Fruit fly (Drosophila melanogaster) whole organism, embryonic: ENCODE results near the gene Mybbp1A.
A peak's percentile ranks its signal among the peaks of the same experiment; 100 is the strongest.

Source experiments
- Abd-B ChIP-seq: fragments of 200-800 bp; sonication (Bioruptor generic); optimal IDR thresholded peaks from 2 replicates; lab custom pipeline; 2018; ENCODE audit warnings: missing biosample characterization, mild to moderate bottlenecking, missing genetic modification characterization, moderate library complexity
- Asciz ChIP-seq: fragments of 200-800 bp; sonication (Bioruptor generic); optimal IDR thresholded peaks from 2 replicates; lab custom pipeline; 2017; ENCODE audit warnings: missing biosample characterization, mild to moderate bottlenecking, missing genetic modification characterization, missing genetic modification reagents
- Bgb ChIP-seq: fragments of 200-800 bp; sonication (Bioruptor generic); IDR thresholded peaks from 2 replicates; pipeline ENCODE4 v1.3.6; 2022; ENCODE audit warnings: missing biosample characterization, missing genetic modification characterization; ENCODE audit not compliant: partially characterized antibody
- CG10147 ChIP-seq: fragments of 200-800 bp; sonication (Bioruptor generic); optimal IDR thresholded peaks from 2 replicates; lab custom pipeline; 2019; ENCODE audit warnings: missing biosample characterization, mild to moderate bottlenecking, missing genetic modification characterization, moderate library complexity
- CG10366 ChIP-seq: fragments of 200-800 bp; sonication (Bioruptor generic); IDR thresholded peaks from 2 replicates; pipeline ENCODE4 v1.3.6; 2022; ENCODE audit warnings: missing biosample characterization, missing genetic modification characterization
- CG11456 ChIP-seq: fragments of 200-800 bp; sonication (Bioruptor generic); IDR thresholded peaks from 3 replicates; pipeline ENCODE4 v1.3.6; 2022; ENCODE audit warnings: missing biosample characterization, missing genetic modification characterization
- CG1233 ChIP-seq: fragments of 200-800 bp; sonication (Bioruptor generic); optimal IDR thresholded peaks from 4 replicates; lab custom pipeline; 2018; ENCODE audit warnings: missing biosample characterization, mild to moderate bottlenecking, missing genetic modification characterization
- CG1529 ChIP-seq: fragments of 200-800 bp; sonication (Bioruptor generic); optimal IDR thresholded peaks from 3 replicates; lab custom pipeline; 2018; ENCODE audit warnings: missing biosample characterization, missing genetic modification characterization
- CG15479 ChIP-seq: fragments of 200-800 bp; sonication (Bioruptor generic); optimal IDR thresholded peaks from 3 replicates; lab custom pipeline; 2019; ENCODE audit warnings: missing biosample characterization, mild to moderate bottlenecking, missing genetic modification characterization, moderate library complexity
- CG17359 ChIP-seq: fragments of 200-800 bp; sonication (Bioruptor generic); optimal IDR thresholded peaks from 3 replicates; lab custom pipeline; 2018; ENCODE audit warnings: missing biosample characterization, mild to moderate bottlenecking, missing genetic modification characterization, moderate library complexity
- CG17912 ChIP-seq: fragments of 200-800 bp; sonication (Bioruptor generic); optimal IDR thresholded peaks from 2 replicates; lab custom pipeline; 2018; ENCODE audit warnings: missing biosample characterization, mild to moderate bottlenecking, missing genetic modification characterization
- CG1832 ChIP-seq: fragments of 200-800 bp; sonication (Bioruptor generic); optimal IDR thresholded peaks from 2 replicates; lab custom pipeline; 2017; ENCODE audit warnings: missing biosample characterization, mild to moderate bottlenecking, missing genetic modification characterization, inconsistent platforms
- CG18599 ChIP-seq: fragments of 200-800 bp; sonication (Bioruptor generic); optimal IDR thresholded peaks from 3 replicates; lab custom pipeline; 2017; ENCODE audit warnings: missing biosample characterization, missing genetic modification characterization, mild to moderate bottlenecking, moderate library complexity, missing genetic modification reagents
- CG2875 ChIP-seq: fragments of 200-800 bp; sonication (Bioruptor generic); optimal IDR thresholded peaks from 2 replicates; lab custom pipeline; 2017; ENCODE audit warnings: missing biosample characterization, mild to moderate bottlenecking, missing genetic modification characterization, missing genetic modification reagents
- CG34224 ChIP-seq: fragments of 200-800 bp; sonication (Bioruptor generic); IDR thresholded peaks from 3 replicates; pipeline ENCODE4 v1.3.6; 2022; ENCODE audit warnings: missing biosample characterization, missing genetic modification characterization; ENCODE audit not compliant: partially characterized antibody
- CG3995 ChIP-seq: fragments of 200-800 bp; sonication (Bioruptor generic); optimal IDR thresholded peaks from 3 replicates; lab custom pipeline; 2016; ENCODE audit warnings: missing biosample characterization, missing genetic modification characterization
- CG4617 ChIP-seq: fragments of 200-800 bp; sonication (Bioruptor generic); optimal IDR thresholded peaks from 3 replicates; lab custom pipeline; 2016; ENCODE audit warnings: missing biosample characterization, missing genetic modification characterization, borderline replicate concordance
- CG4707 ChIP-seq: fragments of 200-800 bp; sonication (Bioruptor generic); optimal IDR thresholded peaks from 2 replicates; lab custom pipeline; 2018; ENCODE audit warnings: missing biosample characterization, mild to moderate bottlenecking, missing genetic modification characterization, moderate library complexity
- CG4730 ChIP-seq: fragments of 200-800 bp; sonication (Bioruptor generic); IDR thresholded peaks from 2 replicates; pipeline ENCODE4 v1.3.6; 2022; ENCODE audit warnings: missing biosample characterization, missing genetic modification characterization
- CG7271 ChIP-seq: fragments of 200-800 bp; sonication (Bioruptor generic); optimal IDR thresholded peaks from 2 replicates; lab custom pipeline; 2018; ENCODE audit warnings: missing biosample characterization, mild to moderate bottlenecking, missing genetic modification characterization, moderate library complexity
- CG7745 ChIP-seq: fragments of 200-800 bp; sonication (Bioruptor generic); optimal IDR thresholded peaks from 2 replicates; lab custom pipeline; 2018; ENCODE audit warnings: missing biosample characterization, mild to moderate bottlenecking, missing genetic modification characterization, moderate library complexity
- CG8944 ChIP-seq: fragments of 200-800 bp; sonication (Bioruptor generic); optimal IDR thresholded peaks from 3 replicates; lab custom pipeline; 2016; ENCODE audit warnings: missing biosample characterization, missing genetic modification characterization
- CG9215 ChIP-seq: fragments of 200-800 bp; sonication (Bioruptor generic); IDR thresholded peaks from 2 replicates; pipeline ENCODE4 v1.3.6; 2022; ENCODE audit warnings: missing biosample characterization, missing genetic modification characterization
- CTCF ChIP-seq: fragments of 200-800 bp; sonication (Bioruptor generic); optimal IDR thresholded peaks from 2 replicates; lab custom pipeline; 2017; ENCODE audit warnings: missing biosample characterization, mild to moderate bottlenecking, missing genetic modification characterization, moderate library complexity
- D19A ChIP-seq: fragments of 200-800 bp; optimal IDR thresholded peaks from 3 replicates; lab custom pipeline; 2019; ENCODE audit warnings: missing biosample characterization, mild to moderate bottlenecking, missing genetic modification characterization, moderate library complexity
- Dek ChIP-seq: fragments of 200-800 bp; sonication (Bioruptor generic); optimal IDR thresholded peaks from 3 replicates; lab custom pipeline; 2019; ENCODE audit warnings: missing biosample characterization, mild to moderate bottlenecking, missing genetic modification characterization, moderate library complexity
- Hr51 ChIP-seq, 2 experiments: fragments of 200-800 bp; sonication (Bioruptor generic); optimal IDR thresholded peaks; 2 replicates in 1 of 2; 3 replicates in 1 of 2; lab custom pipeline; 2016 to 2018; ENCODE audit warnings: missing biosample characterization in 2 of 2, missing genetic modification characterization in 2 of 2, mild to moderate bottlenecking in 1 of 2, moderate library complexity in 1 of 2
- Med ChIP-seq: fragments of 200-800 bp; sonication (Bioruptor generic); peaks from one replicate; lab custom pipeline; 2016; ENCODE audit warnings: missing biosample characterization, missing genetic modification characterization, mild to moderate bottlenecking, inconsistent platforms, moderate library complexity
- PHDP ChIP-seq: fragments of 200-800 bp; sonication (Bioruptor generic); optimal IDR thresholded peaks from 3 replicates; lab custom pipeline; 2018; ENCODE audit warnings: missing biosample characterization, mild to moderate bottlenecking, missing genetic modification characterization, moderate library complexity
- Taf1 ChIP-seq: fragments of 200-800 bp; sonication (Bioruptor generic); IDR thresholded peaks from 2 replicates; pipeline ENCODE4 v1.3.6; 2022; ENCODE audit warnings: missing biosample characterization, missing genetic modification characterization
- bbx ChIP-seq: fragments of 200-800 bp; sonication (Bioruptor generic); IDR thresholded peaks from 2 replicates; pipeline ENCODE4 v1.3.6; 2022; ENCODE audit warnings: missing biosample characterization, missing genetic modification characterization; ENCODE audit not compliant: partially characterized antibody
- bowl ChIP-seq: fragments of 200-800 bp; sonication (Bioruptor generic); IDR thresholded peaks from 2 replicates; pipeline ENCODE4 v1.3.6; 2022; ENCODE audit warnings: missing biosample characterization, missing genetic modification characterization
- cad ChIP-seq: fragments of >200 bp; optimal IDR thresholded peaks from 2 replicates; lab custom pipeline; 2017; ENCODE audit warnings: missing biosample characterization, missing genetic modification characterization
- ci ChIP-seq: fragments of 200-800 bp; sonication (Bioruptor generic); IDR thresholded peaks from 3 replicates; pipeline ENCODE4 v1.3.6; 2022; ENCODE audit warnings: missing biosample characterization, missing genetic modification characterization
- corto ChIP-seq: fragments of 200-800 bp; sonication (Bioruptor generic); optimal IDR thresholded peaks from 2 replicates; lab custom pipeline; 2016; ENCODE audit warnings: missing biosample characterization, mild to moderate bottlenecking, missing genetic modification characterization, moderate library complexity
- croc ChIP-seq: fragments of 200-800 bp; sonication (Bioruptor generic); conservative IDR thresholded peaks from 3 replicates; pipeline ENCODE4 v1.3.6; 2022; ENCODE audit warnings: missing biosample characterization, missing genetic modification characterization
- dan ChIP-seq: fragments of 200-800 bp; sonication (Bioruptor generic); IDR thresholded peaks from 2 replicates; pipeline ENCODE4 v1.3.6; 2022; ENCODE audit warnings: missing biosample characterization, missing genetic modification characterization
- dati ChIP-seq: fragments of 200-800 bp; sonication (Bioruptor generic); IDR thresholded peaks from 2 replicates; pipeline ENCODE4 v1.3.6; 2022; ENCODE audit warnings: missing biosample characterization, missing genetic modification characterization
- ftz-f1 ChIP-seq: fragments of 200-800 bp; sonication (Bioruptor generic); optimal IDR thresholded peaks from 2 replicates; lab custom pipeline; 2016; ENCODE audit warnings: missing biosample characterization, missing genetic modification characterization
- insv ChIP-seq, 2 experiments: fragments of 200-800 bp; sonication (Bioruptor generic); optimal IDR thresholded peaks; 3 replicates each; lab custom pipeline; 2016 to 2018; ENCODE audit warnings: missing biosample characterization in 2 of 2, missing genetic modification characterization in 2 of 2
- jing ChIP-seq: fragments of 200-800 bp; sonication (Bioruptor generic); optimal IDR thresholded peaks from 2 replicates; lab custom pipeline; 2018; ENCODE audit warnings: missing biosample characterization, mild to moderate bottlenecking, missing genetic modification characterization
- kni ChIP-seq: fragments of 200-800 bp; sonication (Bioruptor generic); optimal IDR thresholded peaks from 3 replicates; lab custom pipeline; 2017; ENCODE audit warnings: mild to moderate bottlenecking, missing biosample characterization, missing genetic modification reagents, missing genetic modification characterization
- lbe ChIP-seq: fragments of 200-800 bp; sonication (Bioruptor generic); optimal IDR thresholded peaks from 2 replicates; lab custom pipeline; 2016; ENCODE audit warnings: missing biosample characterization, mild to moderate bottlenecking, missing genetic modification characterization
- lilli ChIP-seq: fragments of 200-800 bp; sonication (Bioruptor generic); optimal IDR thresholded peaks from 3 replicates; lab custom pipeline; 2016; ENCODE audit warnings: missing biosample characterization, missing genetic modification characterization
- luna ChIP-seq: fragments of 200-800 bp; sonication (Bioruptor generic); optimal IDR thresholded peaks from 2 replicates; lab custom pipeline; 2016; ENCODE audit warnings: missing biosample characterization, missing genetic modification characterization
- pan ChIP-seq, 4 experiments: fragments of >200 bp in 3 of 4; fragments of 200-800 bp in 1 of 4; sonication (Bioruptor generic) in 1 of 4; optimal IDR thresholded peaks in 3 of 4; IDR thresholded peaks in 1 of 4; 2 replicates each; pipeline versions ENCODE4 v1.3.6 to Lab custom; 2017 to 2022; ENCODE audit warnings: missing biosample characterization in 2 of 4, missing genetic modification characterization in 2 of 4, mixed read lengths in 1 of 4
- phol ChIP-seq: fragments of 200-800 bp; sonication (Bioruptor generic); optimal IDR thresholded peaks from 3 replicates; lab custom pipeline; 2018; ENCODE audit warnings: missing biosample characterization, mild to moderate bottlenecking, missing genetic modification characterization, moderate library complexity
- shn ChIP-seq: fragments of 200-800 bp; sonication (Bioruptor generic); optimal IDR thresholded peaks from 3 replicates; lab custom pipeline; 2016; ENCODE audit warnings: missing biosample characterization, missing genetic modification characterization
- ttk ChIP-seq: fragments of 200-800 bp; sonication (Bioruptor generic); IDR thresholded peaks from 2 replicates; pipeline ENCODE4 v2.1.2; 2022; ENCODE audit warnings: missing biosample characterization, missing genetic modification characterization
- zfh1 ChIP-seq: fragments of 200-800 bp; sonication (Bioruptor generic); IDR thresholded peaks from 3 replicates; pipeline ENCODE4 v1.3.6; 2022; ENCODE audit warnings: missing biosample characterization, missing genetic modification characterization

The Mybbp1A gene

dm6 chrX:618583-618982, 11.0 kb upstream of the Mybbp1A start (continued):
- TF ChIP-seq CG7271 (tag; lab: Kevin White, UChicago) (no peak), bbx (no peak), bowl (GFP tag; lab: Robert Waterston, UW) (no peak), jing (GFP tag; lab: Kevin White, UChicago) (no peak), pan (optimal IDR thresholded peaks at IDR 0.05; lab: Kevin White, UChicago) (no peak), pan (GFP tag; optimal IDR thresholded peaks at IDR 0.05 in 1 of 2, IDR thresholded peaks at IDR 0.05 in 1 of 2) (no peak), lbe (GFP tag; lab: Kevin White, UChicago) (no peak), CG4617 (no peak), insv (GFP tag; optimal IDR thresholded peaks at IDR 0.05; lab: Kevin White, UChicago) (no peak), dati (no peak), CG1529 (no peak), Abd-B (GFP tag; lab: Kevin White, UChicago) (no peak), CG8944 (GFP tag; lab: Kevin White, UChicago) (peak; percentile 39), CTCF (GFP tag; lab: Kevin White, UChicago) (no peak), PHDP (tag; lab: Kevin White, UChicago) (no peak), ttk (GFP tag; lab: Robert Waterston, UW) (0 out of 2 replicates have a peak, but pooled peaks have one; percentile 31), CG17359 (tag; lab: Kevin White, UChicago) (no peak), Hr51 (GFP tag; optimal IDR thresholded peaks at IDR 0.05; lab: Kevin White, UChicago) (peak in 1 of 2 experiments; percentile 39), CG1832 (GFP tag; lab: Kevin White, UChicago) (no peak), CG4730 (GFP tag; lab: Robert Waterston, UW) (no peak), phol (tag; lab: Kevin White, UChicago) (peak; percentile 34), zfh1 (GFP tag; lab: Robert Waterston, UW) (no peak), lilli (GFP tag; lab: Kevin White, UChicago) (peak; percentile 46), Dek (tag; lab: Kevin White, UChicago) (no peak), shn (peak; percentile 28), Taf1 (GFP tag; lab: Robert Waterston, UW) (no peak), ci (no peak), CG7745 (no peak), CG10366 (GFP tag; lab: Robert Waterston, UW) (no peak), Bgb (GFP tag; lab: Robert Waterston, UW) (no peak), CG9215 (GFP tag; lab: Robert Waterston, UW) (0 out of 2 replicates have a peak, but pooled peaks have one; percentile 15), CG34224 (no peak), CG15479 (GFP tag; lab: Kevin White, UChicago) (no peak), luna (no peak), CG18599 (GFP tag; lab: Kevin White, UChicago) (no peak), CG11456 (GFP tag; lab: Robert Waterston, UW) (0 out of 3 replicates have a peak, but pooled peaks have one; percentile 32), Med (GFP tag; lab: Kevin White, UChicago) (peak; percentile 84), dan (no peak), CG17912 (GFP tag; lab: Kevin White, UChicago) (no peak), CG10147 (GFP tag; lab: Kevin White, UChicago) (peak; percentile 6), ftz-f1 (no peak), CG2875 (no peak), CG3995 (GFP tag; lab: Kevin White, UChicago) (no peak), D19A (tag; lab: Kevin White, UChicago) (peak; percentile 34), CG4707 (GFP tag; lab: Kevin White, UChicago) (no peak), croc (GFP tag; lab: Robert Waterston, UW) (no peak), kni (GFP tag; lab: Kevin White, UChicago) (no peak), corto (GFP tag; lab: Kevin White, UChicago) (no peak), Asciz (GFP tag; lab: Kevin White, UChicago) (no peak), CG1233 (GFP tag; lab: Kevin White, UChicago) (no peak), cad (GFP tag; lab: Kevin White, UChicago) (no peak)
